Fruit fly (Drosophila melanogaster) whole organism, embryonic: ENCODE data around the gene CG17625.

Source experiments
- Asciz ChIP-seq: fragments of 200-800 bp; sonication (Bioruptor generic); optimal IDR thresholded peaks from 2 replicates; lab custom pipeline; 2017; ENCODE audit warnings: missing biosample characterization, mild to moderate bottlenecking, missing genetic modification characterization, missing genetic modification reagents
- CG10267 ChIP-seq: fragments of 200-800 bp; sonication (Bioruptor generic); optimal IDR thresholded peaks from 2 replicates; lab custom pipeline; 2018; ENCODE audit warnings: missing biosample characterization, mild to moderate bottlenecking, missing genetic modification characterization, moderate library complexity
- CG10321 ChIP-seq: fragments of 200-800 bp; sonication (Bioruptor generic); IDR thresholded peaks from 2 replicates; pipeline ENCODE4 v1.3.6; 2022; ENCODE audit warnings: missing biosample characterization, missing genetic modification characterization
- CG10462 ChIP-seq: fragments of 200-800 bp; sonication (Bioruptor generic); optimal IDR thresholded peaks from 2 replicates; lab custom pipeline; 2016; ENCODE audit warnings: missing biosample characterization, missing genetic modification characterization
- CG14014 ChIP-seq: fragments of 200-800 bp; sonication (Bioruptor generic); IDR thresholded peaks from 2 replicates; pipeline ENCODE4 v1.3.6; 2022; ENCODE audit warnings: missing biosample characterization, missing genetic modification characterization
- CG15601 ChIP-seq: fragments of 200-800 bp; sonication (Bioruptor generic); optimal IDR thresholded peaks from 3 replicates; lab custom pipeline; 2019; ENCODE audit warnings: missing biosample characterization, mild to moderate bottlenecking, missing genetic modification characterization, moderate library complexity
- CG17612 ChIP-seq: fragments of 200-800 bp; sonication (Bioruptor generic); IDR thresholded peaks from 2 replicates; pipeline ENCODE4 v1.3.6; 2022; ENCODE audit warnings: missing biosample characterization, missing genetic modification characterization
- Spps ChIP-seq: fragments of 200-800 bp; sonication (Bioruptor generic); optimal IDR thresholded peaks from 2 replicates; lab custom pipeline; 2018; ENCODE audit warnings: missing biosample characterization, mild to moderate bottlenecking, missing genetic modification characterization
- crc ChIP-seq: fragments of 200-800 bp; sonication (Bioruptor generic); optimal IDR thresholded peaks from 2 replicates; lab custom pipeline; 2016; ENCODE audit warnings: missing biosample characterization, missing genetic modification characterization
- fru ChIP-seq: fragments of >200 bp; optimal IDR thresholded peaks from 2 replicates; lab custom pipeline; 2017
- gem ChIP-seq: fragments of 200-800 bp; sonication (Bioruptor generic); optimal IDR thresholded peaks from 2 replicates; lab custom pipeline; 2019; ENCODE audit warnings: missing biosample characterization, mild to moderate bottlenecking, missing genetic modification characterization, moderate library complexity
- nmo ChIP-seq: fragments of 200-800 bp; sonication (Bioruptor generic); optimal IDR thresholded peaks from 2 replicates; lab custom pipeline; 2018; ENCODE audit warnings: missing biosample characterization, mild to moderate bottlenecking, missing genetic modification characterization, moderate library complexity
- otp ChIP-seq: fragments of 200-800 bp; sonication (Bioruptor generic); IDR thresholded peaks from 3 replicates; pipeline ENCODE4, ENCODE4 v1.3.6; 2022; ENCODE audit warnings: missing biosample characterization, missing genetic modification characterization
- slbo ChIP-seq: fragments of 200-800 bp; sonication (Bioruptor generic); IDR thresholded peaks from 2 replicates; pipeline ENCODE4 v1.3.6; 2022; ENCODE audit warnings: missing biosample characterization, missing genetic modification characterization

- TF ChIP-seq CG15601 (no peak), Asciz (GFP tag; lab: Kevin White, UChicago) (no peak), CG14014 (GFP tag; lab: Robert Waterston, UW) (no peak), gem (tag; lab: Kevin White, UChicago) (no peak), CG17612 (GFP tag; lab: Robert Waterston, UW) (no peak), otp (GFP tag; lab: Robert Waterston, UW) (no peak), fru (lab: Kevin White, UChicago) (no peak), CG10321 (GFP tag; lab: Robert Waterston, UW) (no peak), nmo (GFP tag; lab: Kevin White, UChicago) (no peak), crc (GFP tag; lab: Kevin White, UChicago) (no peak), CG10267 (tag; lab: Kevin White, UChicago) (no peak), Spps (tag; lab: Kevin White, UChicago) (no peak), slbo (GFP tag; lab: Robert Waterston, UW) (no peak), CG10462 (no peak)
These were observed 18.7 kb upstream of the CG17625 start for dm6 chr3R:22667959-22668316.
